Worm (Caenorhabditis elegans) whole organism, mixed stage, embryonic: ENCODE results near the gene nob-1.

Experiments
- M03D4.4 ChIP-seq: sonication (generic microtip); optimal IDR thresholded peaks from 2 replicates; lab custom pipeline; 2017; ENCODE audit warnings: mild to moderate bottlenecking, missing genetic modification characterization, missing compliant biosample characterization
- bed-3 ChIP-seq: fragments of 200-800 bp; sonication (Bioruptor generic); optimal IDR thresholded peaks from 3 replicates; lab custom pipeline; 2018; ENCODE audit warnings: mild to moderate bottlenecking, missing genetic modification characterization, moderate library complexity, missing compliant biosample characterization
- ceh-39 ChIP-seq: fragments of 150-350 bp; optimal IDR thresholded peaks from 2 replicates; lab custom pipeline; 2014; ENCODE audit warnings: missing biosample characterization, missing genetic modification characterization
- ceh-43 ChIP-seq: fragments of 200-800 bp; sonication (Bioruptor generic); optimal IDR thresholded peaks from 2 replicates; lab custom pipeline; 2018; ENCODE audit warnings: mild to moderate bottlenecking, missing genetic modification characterization, moderate library complexity, missing compliant biosample characterization
- ceh-83 ChIP-seq: fragments of 200-800 bp; sonication (Bioruptor generic); optimal IDR thresholded peaks from 2 replicates; lab custom pipeline; 2018; ENCODE audit warnings: mild to moderate bottlenecking, missing genetic modification characterization, missing compliant biosample characterization
- ces-1 ChIP-seq: fragments of 150-350 bp; optimal IDR thresholded peaks from 2 replicates; lab custom pipeline; 2014; ENCODE audit warnings: missing biosample characterization, missing genetic modification reagents, missing genetic modification characterization
- cnd-1 ChIP-seq: fragments of 200-800 bp; sonication (Bioruptor generic); optimal IDR thresholded peaks from 2 replicates; lab custom pipeline; 2018; ENCODE audit warnings: mild to moderate bottlenecking, missing genetic modification characterization, missing compliant biosample characterization
- drap-1 ChIP-seq: fragments of 200-800 bp; sonication (Bioruptor generic); optimal IDR thresholded peaks from 3 replicates; lab custom pipeline; 2018; ENCODE audit warnings: mild to moderate bottlenecking, missing genetic modification characterization, missing compliant biosample characterization
- elt-3 ChIP-seq: fragments of 150-350 bp; optimal IDR thresholded peaks from 2 replicates; lab custom pipeline; 2014; ENCODE audit warnings: missing biosample characterization, missing genetic modification characterization
- flh-1 ChIP-seq: fragments of 200-800 bp; sonication (Bioruptor generic); optimal IDR thresholded peaks from 2 replicates; lab custom pipeline; 2018; ENCODE audit warnings: mild to moderate bottlenecking, missing genetic modification characterization, moderate library complexity, missing compliant biosample characterization
- ham-2 ChIP-seq: fragments of 200-800 bp; sonication (Bioruptor generic); optimal IDR thresholded peaks from 2 replicates; lab custom pipeline; 2018; ENCODE audit warnings: mild to moderate bottlenecking, missing genetic modification characterization, missing compliant biosample characterization
- hlh-1 ChIP-seq: fragments of 150-350 bp; optimal IDR thresholded peaks from 2 replicates; lab custom pipeline; 2014; ENCODE audit warnings: missing biosample characterization, missing genetic modification reagents, missing genetic modification characterization
- lin-13 ChIP-seq: fragments of 150-350 bp; optimal IDR thresholded peaks from 2 replicates; lab custom pipeline; 2014; ENCODE audit warnings: missing biosample characterization, missing genetic modification characterization
- lin-32 ChIP-seq: fragments of 200-800 bp; sonication (Bioruptor generic); optimal IDR thresholded peaks from 2 replicates; lab custom pipeline; 2018; ENCODE audit warnings: mild to moderate bottlenecking, missing genetic modification characterization, missing compliant biosample characterization
- lsy-2 ChIP-seq: fragments of 150-350 bp; optimal IDR thresholded peaks from 2 replicates; lab custom pipeline; 2014; ENCODE audit warnings: missing biosample characterization, missing genetic modification characterization
- mab-5 ChIP-seq: fragments of 150-350 bp; optimal IDR thresholded peaks from 2 replicates; lab custom pipeline; 2014; ENCODE audit warnings: missing biosample characterization, missing genetic modification characterization
- mep-1 ChIP-seq: fragments of 150-350 bp; optimal IDR thresholded peaks from 2 replicates; lab custom pipeline; 2017; ENCODE audit warnings: missing biosample characterization, missing genetic modification reagents, missing genetic modification characterization, inconsistent platforms
- mls-2 ChIP-seq: sonication (generic microtip); optimal IDR thresholded peaks from 2 replicates; lab custom pipeline; 2016; ENCODE audit warnings: mild to moderate bottlenecking, missing genetic modification characterization, moderate library complexity, missing compliant biosample characterization
- nhr-12 ChIP-seq: fragments of 150-350 bp; optimal IDR thresholded peaks from 2 replicates; lab custom pipeline; 2014; ENCODE audit warnings: missing biosample characterization, missing genetic modification characterization
- nhr-2 ChIP-seq: fragments of 150-350 bp; optimal IDR thresholded peaks from 2 replicates; lab custom pipeline; 2014; ENCODE audit warnings: missing biosample characterization, missing genetic modification characterization
- nhr-237 ChIP-seq: fragments of 150-350 bp; optimal IDR thresholded peaks from 2 replicates; lab custom pipeline; 2014; ENCODE audit warnings: missing biosample characterization, missing genetic modification characterization
- nhr-28 ChIP-seq: fragments of 150-350 bp; optimal IDR thresholded peaks from 2 replicates; lab custom pipeline; 2014; ENCODE audit warnings: missing biosample characterization, missing genetic modification characterization
- nhr-76 ChIP-seq: sonication (generic microtip); optimal IDR thresholded peaks from 2 replicates; lab custom pipeline; 2017; ENCODE audit warnings: missing biosample characterization, missing genetic modification characterization
- snpc-4 ChIP-seq: fragments of 150-350 bp; optimal IDR thresholded peaks from 2 replicates; lab custom pipeline; 2014; ENCODE audit warnings: missing biosample characterization, missing genetic modification characterization
- sptf-1 ChIP-seq: sonication (generic microtip); optimal IDR thresholded peaks from 2 replicates; lab custom pipeline; 2017; ENCODE audit warnings: mild to moderate bottlenecking, missing genetic modification characterization, moderate library complexity, missing compliant biosample characterization
- tbx-8 ChIP-seq: fragments of 200-800 bp; sonication (Bioruptor generic); optimal IDR thresholded peaks from 2 replicates; lab custom pipeline; 2018; ENCODE audit warnings: mild to moderate bottlenecking, missing genetic modification characterization, moderate library complexity, missing compliant biosample characterization
- unc-120 ChIP-seq: sonication (generic microtip); optimal IDR thresholded peaks from 2 replicates; lab custom pipeline; 2017; ENCODE audit warnings: missing genetic modification characterization, missing compliant biosample characterization; ENCODE audit not compliant: poor library complexity, severe bottlenecking
- unc-62 ChIP-seq: fragments of 150-350 bp; optimal IDR thresholded peaks from 2 replicates; lab custom pipeline; 2014; ENCODE audit warnings: missing biosample characterization, missing genetic modification reagents, missing genetic modification characterization
- zip-8 ChIP-seq: fragments of 150-350 bp; optimal IDR thresholded peaks from 2 replicates; lab custom pipeline; 2014; ENCODE audit warnings: missing biosample characterization, missing genetic modification characterization
- ztf-11 ChIP-seq: fragments of 150-350 bp; optimal IDR thresholded peaks from 2 replicates; lab custom pipeline; 2014; ENCODE audit warnings: missing biosample characterization, missing genetic modification characterization

The nob-1 gene

ce11 chrIII:12063934-12064333, 20.2 kb downstream of the nob-1 start:
- TF ChIP-seq elt-3 (tag; lab: Kevin White, UChicago) (no peak), M03D4.4 (tag; lab: Kevin White, UChicago) (no peak)

- TF ChIP-seq hlh-1 (no peak), sptf-1 (no peak), lin-13 (tag; lab: Kevin White, UChicago) (no peak), ceh-39 (tag; lab: Kevin White, UChicago) (no peak), lin-32 (GFP tag; lab: Kevin White, UChicago) (no peak), cnd-1 (tag; lab: Kevin White, UChicago) (no peak), nhr-237 (tag; lab: Kevin White, UChicago) (no peak), nhr-12 (no peak), flh-1 (GFP tag; lab: Kevin White, UChicago) (no peak), M03D4.4 (tag; lab: Kevin White, UChicago) (no peak), drap-1 (GFP tag; lab: Kevin White, UChicago) (no peak), ceh-43 (GFP tag; lab: Kevin White, UChicago) (no peak), nhr-28 (no peak)
These were observed 22.7 kb downstream of the nob-1 start, which contains the start of gene zyg-8 for ce11 chrIII:12061413-12061812. TSS of gene zyg-8 (plus strand) at chrIII:12061713.

- TF ChIP-seq tbx-8 (no peak), lin-32 (GFP tag; lab: Kevin White, UChicago) (no peak), elt-3 (tag; lab: Kevin White, UChicago) (no peak), drap-1 (GFP tag; lab: Kevin White, UChicago) (no peak), mls-2 (no peak), unc-120 (tag; lab: Kevin White, UChicago) (no peak), hlh-1 (no peak), nhr-76 (tag; lab: Kevin White, UChicago) (no peak), nhr-237 (tag; lab: Kevin White, UChicago) (no peak), nhr-12 (no peak), ceh-43 (GFP tag; lab: Kevin White, UChicago) (no peak), mab-5 (tag; lab: Kevin White, UChicago) (no peak), lsy-2 (tag; lab: Kevin White, UChicago) (no peak), lin-13 (tag; lab: Kevin White, UChicago) (no peak), zip-8 (tag; lab: Kevin White, UChicago) (no peak)
- TF ChIP-seq, all 35 proteins: peak for 0
These were observed 24.0 kb downstream of the nob-1 start for ce11 chrIII:12060092-12060491.

ce11 chrIII:12059521-12059920, 24.6 kb downstream of the nob-1 start:
- TF ChIP-seq unc-62 (GFP tag; lab: Kevin White, UChicago) (no peak), nhr-28 (no peak), ztf-11 (tag; lab: Kevin White, UChicago) (no peak), lin-32 (GFP tag; lab: Kevin White, UChicago) (no peak), hlh-1 (no peak), ceh-39 (tag; lab: Kevin White, UChicago) (no peak), mep-1 (no peak), nhr-2 (no peak), snpc-4 (tag; lab: Kevin White, UChicago) (no peak), M03D4.4 (tag; lab: Kevin White, UChicago) (no peak), bed-3 (GFP tag; lab: Kevin White, UChicago) (no peak), nhr-237 (tag; lab: Kevin White, UChicago) (no peak), ceh-43 (GFP tag; lab: Kevin White, UChicago) (no peak), lin-13 (tag; lab: Kevin White, UChicago) (no peak), ceh-83 (no peak), ces-1 (GFP tag; lab: Kevin White, UChicago) (no peak), flh-1 (GFP tag; lab: Kevin White, UChicago) (no peak)

- no peak for TF ChIP-seq mls-2
- TF ChIP-seq nhr-237 (tag; lab: Kevin White, UChicago) = no peak
- no peak for TF ChIP-seq flh-1 (GFP tag; lab: Kevin White, UChicago)
- TF ChIP-seq M03D4.4 (tag; lab: Kevin White, UChicago) = no peak
- peak; percentile 9 for TF ChIP-seq ham-2 (GFP tag; lab: Kevin White, UChicago)
- TF ChIP-seq nhr-12 = no peak
- TF ChIP-seq ces-1 (GFP tag; lab: Kevin White, UChicago) = peak; percentile 91
- TF ChIP-seq lin-13 (tag; lab: Kevin White, UChicago) = peak; percentile 16
- peak; percentile 13 for TF ChIP-seq ceh-43 (GFP tag; lab: Kevin White, UChicago)
- TF ChIP-seq lsy-2 (tag; lab: Kevin White, UChicago) = peak; percentile 26
- no peak for TF ChIP-seq nhr-2
- no peak for TF ChIP-seq cnd-1 (tag; lab: Kevin White, UChicago)
- TF ChIP-seq mep-1 = peak; percentile 41
These were observed 25.7 kb downstream of the nob-1 start, which contains the start of gene arx-3 for ce11 chrIII:12058429-12058828. TSS of gene arx-3 (minus strand) at chrIII:12058458.
